Worm (Caenorhabditis elegans) whole organism, late embryonic: ENCODE data around the gene Y47D7A.2.

ENCODE experiments used
- K02D7.2 ChIP-seq: sonication (generic microtip); optimal IDR thresholded peaks from 2 replicates; lab custom pipeline; 2017; ENCODE audit warnings: mild to moderate bottlenecking, missing genetic modification characterization, missing compliant biosample characterization
- ahr-1 ChIP-seq: sonication (generic microtip); optimal IDR thresholded peaks from 2 replicates; lab custom pipeline; 2016; ENCODE audit warnings: missing genetic modification characterization, missing compliant biosample characterization
- ceh-14 ChIP-seq: sonication (generic microtip); optimal IDR thresholded peaks from 2 replicates; lab custom pipeline; 2016; ENCODE audit warnings: missing genotype, missing genetic modification characterization, missing compliant biosample characterization
- ceh-19 ChIP-seq: fragments of 200-800 bp; sonication (Bioruptor generic); optimal IDR thresholded peaks from 2 replicates; lab custom pipeline; 2018; ENCODE audit warnings: mild to moderate bottlenecking, missing genetic modification characterization, missing compliant biosample characterization
- ceh-2 ChIP-seq: sonication (generic microtip); optimal IDR thresholded peaks from 2 replicates; lab custom pipeline; 2016; ENCODE audit warnings: missing genotype, missing genetic modification characterization, missing compliant biosample characterization
- ceh-24 ChIP-seq: sonication (generic microtip); optimal IDR thresholded peaks from 2 replicates; lab custom pipeline; 2016; ENCODE audit warnings: mild to moderate bottlenecking, missing genetic modification characterization, missing compliant biosample characterization
- ceh-31 ChIP-seq: sonication (generic microtip); optimal IDR thresholded peaks from 2 replicates; lab custom pipeline; 2016; ENCODE audit warnings: missing genetic modification characterization, missing compliant biosample characterization
- ceh-34 ChIP-seq: sonication (generic microtip); optimal IDR thresholded peaks from 2 replicates; lab custom pipeline; 2016; ENCODE audit warnings: mild to moderate bottlenecking, missing genetic modification characterization, missing compliant biosample characterization
- ceh-6 ChIP-seq: fragments of 200-800 bp; sonication (Bioruptor generic); optimal IDR thresholded peaks from 2 replicates; lab custom pipeline; 2018; ENCODE audit warnings: mild to moderate bottlenecking, missing genetic modification characterization, missing compliant biosample characterization
- dve-1 ChIP-seq: sonication (generic microtip); optimal IDR thresholded peaks from 2 replicates; lab custom pipeline; 2017; ENCODE audit warnings: antibody characterized with exemption, mild to moderate bottlenecking, missing genetic modification characterization, missing compliant biosample characterization
- elt-2 ChIP-seq: sonication (generic microtip); optimal IDR thresholded peaks from 2 replicates; lab custom pipeline; 2016; ENCODE audit warnings: missing genetic modification reagents, missing genetic modification characterization, missing compliant biosample characterization
- elt-4 ChIP-seq: sonication (generic microtip); optimal IDR thresholded peaks from 2 replicates; lab custom pipeline; 2016; ENCODE audit warnings: missing genetic modification characterization, missing compliant biosample characterization
- eyg-1 ChIP-seq: sonication (generic microtip); optimal IDR thresholded peaks from 2 replicates; lab custom pipeline; 2016; ENCODE audit warnings: missing genotype, missing genetic modification characterization, missing compliant biosample characterization
- fax-1 ChIP-seq: sonication (generic microtip); optimal IDR thresholded peaks from 2 replicates; lab custom pipeline; 2016; ENCODE audit warnings: missing genotype, missing genetic modification characterization, missing compliant biosample characterization
- fkh-10 ChIP-seq: fragments of 150-350 bp; optimal IDR thresholded peaks from 2 replicates; lab custom pipeline; 2014; ENCODE audit warnings: missing biosample characterization, missing genetic modification reagents, missing genetic modification characterization
- fkh-6 ChIP-seq: sonication (generic microtip); optimal IDR thresholded peaks from 2 replicates; lab custom pipeline; 2016; ENCODE audit warnings: missing genetic modification characterization, missing compliant biosample characterization
- gmeb-2 ChIP-seq: sonication (generic microtip); optimal IDR thresholded peaks from 2 replicates; lab custom pipeline; 2016; ENCODE audit warnings: missing genetic modification characterization, inconsistent platforms, missing compliant biosample characterization
- hlh-15 ChIP-seq: sonication (generic microtip); optimal IDR thresholded peaks from 2 replicates; lab custom pipeline; 2016; ENCODE audit warnings: missing genetic modification characterization, missing compliant biosample characterization
- hlh-6 ChIP-seq: sonication (generic microtip); optimal IDR thresholded peaks from 2 replicates; lab custom pipeline; 2016; ENCODE audit warnings: missing genotype, missing genetic modification characterization, missing compliant biosample characterization
- lin-11 ChIP-seq: fragments of 200-800 bp; sonication (Bioruptor generic); optimal IDR thresholded peaks from 2 replicates; lab custom pipeline; 2018; ENCODE audit warnings: mild to moderate bottlenecking, missing genetic modification characterization, missing compliant biosample characterization
- madf-2 ChIP-seq: sonication (generic microtip); optimal IDR thresholded peaks from 2 replicates; lab custom pipeline; 2017; ENCODE audit warnings: missing genetic modification characterization, missing compliant biosample characterization
- nfya-1 ChIP-seq: sonication (generic microtip); optimal IDR thresholded peaks from 2 replicates; lab custom pipeline; 2017; ENCODE audit warnings: missing genetic modification characterization, mild to moderate bottlenecking, missing compliant biosample characterization, antibody characterized with exemption, moderate library complexity
- nhr-11 ChIP-seq: fragments of 150-350 bp; optimal IDR thresholded peaks from 2 replicates; lab custom pipeline; 2014; ENCODE audit warnings: missing biosample characterization, missing genetic modification characterization
- npax-4 ChIP-seq: sonication (generic microtip); optimal IDR thresholded peaks from 2 replicates; lab custom pipeline; 2016; ENCODE audit warnings: missing genetic modification characterization, missing compliant biosample characterization
- pha-2 ChIP-seq: sonication (generic microtip); optimal IDR thresholded peaks from 2 replicates; lab custom pipeline; 2017; ENCODE audit warnings: mild to moderate bottlenecking, missing genetic modification characterization, missing compliant biosample characterization
- pha-4 ChIP-seq: fragments of 150-350 bp; optimal IDR thresholded peaks from 2 replicates; lab custom pipeline; 2018; ENCODE audit warnings: missing biosample characterization, missing genetic modification reagents, missing genetic modification characterization
- ref-2 ChIP-seq: sonication (generic microtip); optimal IDR thresholded peaks from 2 replicates; lab custom pipeline; 2016; ENCODE audit warnings: missing genetic modification characterization, missing compliant biosample characterization
- rnt-1 ChIP-seq: sonication (generic microtip); optimal IDR thresholded peaks from 2 replicates; lab custom pipeline; 2016; ENCODE audit warnings: missing genetic modification characterization, missing compliant biosample characterization
- sox-2 ChIP-seq: fragments of 200-800 bp; sonication (Bioruptor generic); IDR thresholded peaks from 2 replicates; pipeline ENCODE4 v1.3.6; 2022; ENCODE audit warnings: missing genetic modification reagents, missing genetic modification characterization, missing compliant biosample characterization
- sox-4 ChIP-seq: sonication (generic microtip); optimal IDR thresholded peaks from 2 replicates; lab custom pipeline; 2017; ENCODE audit warnings: mild to moderate bottlenecking, missing genetic modification characterization, inconsistent platforms, missing compliant biosample characterization
- ttx-3 ChIP-seq: sonication (generic microtip); optimal IDR thresholded peaks from 2 replicates; lab custom pipeline; 2016; ENCODE audit warnings: missing genetic modification reagents, missing genetic modification characterization, missing compliant biosample characterization
- unc-3 ChIP-seq, 2 experiments: fragments of 200-800 bp in 1 of 2; sonication (Bioruptor generic) in 1 of 2; sonication (generic microtip) in 1 of 2; conservative IDR thresholded peaks in 1 of 2; optimal IDR thresholded peaks in 1 of 2; 2 replicates each; pipeline versions ENCODE4 v1.3.6 to Lab custom; 2016 to 2022; ENCODE audit warnings: missing compliant biosample characterization in 2 of 2, missing genetic modification characterization in 2 of 2, missing genetic modification reagents in 1 of 2
- unc-42 ChIP-seq: sonication (generic microtip); optimal IDR thresholded peaks from 2 replicates; lab custom pipeline; 2016; ENCODE audit warnings: missing genotype, missing genetic modification characterization, missing compliant biosample characterization
- unc-55 ChIP-seq: sonication (generic microtip); optimal IDR thresholded peaks from 2 replicates; lab custom pipeline; 2017; ENCODE audit warnings: missing biosample characterization, missing genetic modification reagents, missing genetic modification characterization
- unc-86 ChIP-seq: sonication (generic microtip); optimal IDR thresholded peaks from 2 replicates; lab custom pipeline; 2016; ENCODE audit warnings: missing genetic modification characterization, missing compliant biosample characterization
- zip-5 ChIP-seq: sonication (generic microtip); optimal IDR thresholded peaks from 2 replicates; lab custom pipeline; 2016; ENCODE audit warnings: missing genetic modification characterization, missing compliant biosample characterization
- ztf-16 ChIP-seq: sonication (generic microtip); optimal IDR thresholded peaks from 2 replicates; lab custom pipeline; 2017; ENCODE audit warnings: missing genetic modification characterization, missing compliant biosample characterization

The Y47D7A.2 gene

DNA sequence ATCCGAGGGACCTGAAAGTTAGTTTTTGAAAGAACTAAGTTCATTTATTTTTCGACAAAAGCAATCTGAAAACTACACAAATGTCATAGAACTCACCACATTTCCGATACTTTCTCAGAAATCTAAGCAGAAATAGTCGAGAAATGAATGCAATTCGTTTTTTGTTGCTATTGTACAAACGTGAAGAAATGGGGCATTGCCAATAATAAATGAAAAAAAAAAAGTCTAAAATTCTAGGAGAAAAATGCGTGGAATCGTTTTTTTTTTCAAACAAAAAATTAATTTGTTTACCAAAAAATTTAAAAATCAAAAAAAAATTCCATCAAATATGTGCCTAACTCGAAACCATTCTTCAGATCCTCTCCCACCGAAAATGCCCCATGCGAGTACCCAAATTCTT lies 8.4 kb upstream of the Y47D7A.2 start, which contains the start of gene Y47D7A.17:
TSS of gene Y47D7A.17 (minus strand) at position 101 of the 400 bp plus-strand sequence.
- no peak for TF ChIP-seq sox-4
- TF ChIP-seq pha-2 = no peak
- TF ChIP-seq madf-2 (tag; lab: Kevin White, UChicago) = no peak
- TF ChIP-seq ttx-3 (tag; lab: Kevin White, UChicago) = no peak
- TF ChIP-seq ahr-1 (tag; lab: Kevin White, UChicago) = no peak
- TF ChIP-seq fkh-6 (tag; lab: Kevin White, UChicago) = no peak
- TF ChIP-seq elt-2 (tag; lab: Kevin White, UChicago) = no peak
- TF ChIP-seq ceh-31 (tag; lab: Kevin White, UChicago) = no peak
- TF ChIP-seq unc-55 (GFP tag; lab: Kevin White, UChicago) = no peak
- no peak for TF ChIP-seq ceh-2 (tag; lab: Kevin White, UChicago)
- TF ChIP-seq npax-4 (tag; lab: Kevin White, UChicago) = no peak

DNA sequence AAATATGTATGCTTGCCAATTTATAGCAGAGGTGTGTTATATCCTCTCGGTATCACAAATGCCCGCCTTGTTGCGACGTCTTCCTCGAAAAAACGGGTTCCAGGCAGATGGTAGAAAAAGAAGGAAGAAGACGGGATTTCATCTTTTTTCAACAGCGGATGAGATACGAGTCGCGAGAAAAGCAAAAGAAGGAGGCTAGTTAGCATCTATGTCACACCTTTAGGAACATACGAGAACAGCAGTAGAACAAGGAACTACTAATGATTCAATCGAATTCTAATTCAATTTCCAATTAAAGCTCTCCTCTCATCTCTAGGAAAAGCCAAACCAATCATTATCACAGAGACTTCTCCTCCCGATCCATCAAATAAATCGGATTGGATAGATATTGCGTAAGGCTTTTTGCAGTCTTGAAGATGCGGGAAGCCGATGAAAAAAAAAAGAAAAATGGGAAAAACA lies 5.4 kb upstream of the Y47D7A.2 start, which contains the start of gene grl-5:
TSS of gene grl-5 (minus strand) at position 51 of the 459 bp plus-strand sequence.
- TF ChIP-seq ceh-31 (tag; lab: Kevin White, UChicago) = no peak
- no peak for TF ChIP-seq ref-2 (tag; lab: Kevin White, UChicago)
- no peak for TF ChIP-seq ceh-24 (tag; lab: Kevin White, UChicago)
- TF ChIP-seq ceh-6 (GFP tag; lab: Kevin White, UChicago) = no peak
- TF ChIP-seq lin-11 = no peak
- TF ChIP-seq hlh-15 = no peak
- no peak for TF ChIP-seq ceh-19
- no peak for TF ChIP-seq zip-5 (tag; lab: Kevin White, UChicago)
- TF ChIP-seq unc-42 = no peak
- TF ChIP-seq ceh-14 (tag; lab: Kevin White, UChicago) = no peak
- TF ChIP-seq sox-4 = no peak
- TF ChIP-seq nhr-11 (tag; lab: Kevin White, UChicago) = no peak

DNA sequence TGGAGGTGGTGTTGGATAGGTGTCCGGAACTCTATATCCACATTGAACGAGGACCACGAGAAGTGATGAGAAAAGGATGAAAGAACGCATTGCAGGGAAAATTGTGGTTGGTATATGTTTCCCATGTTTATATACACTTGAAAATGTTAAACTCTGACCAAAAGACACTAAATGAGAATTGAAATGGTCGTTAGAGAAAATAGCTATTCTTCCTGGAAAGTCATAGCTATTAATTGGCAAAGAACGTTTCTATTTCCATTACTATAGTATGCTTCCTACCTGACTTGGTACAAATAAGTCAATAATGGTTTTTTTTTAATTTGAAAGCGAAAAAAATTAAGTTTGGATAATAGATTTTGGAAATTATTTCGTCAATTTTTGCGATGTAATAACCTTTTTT lies 3.4 kb upstream of the Y47D7A.2 start, which contains the start of gene Y47D7A.18:
TSS of gene Y47D7A.18 (minus strand) at position 101 of the 400 bp plus-strand sequence.
- no peak for TF ChIP-seq unc-3 (GFP tag; conservative IDR thresholded peaks at IDR 0.05; lab: Robert Waterston, UW)
- TF ChIP-seq unc-3 (tag; optimal IDR thresholded peaks at IDR 0.05; lab: Kevin White, UChicago) = no peak
- no peak for TF ChIP-seq ztf-16 (tag; lab: Kevin White, UChicago)
- no peak for TF ChIP-seq ceh-24 (tag; lab: Kevin White, UChicago)
- no peak for TF ChIP-seq madf-2 (tag; lab: Kevin White, UChicago)
- TF ChIP-seq unc-86 (tag; lab: Kevin White, UChicago) = no peak
- no peak for TF ChIP-seq fax-1 (tag; lab: Kevin White, UChicago)
- no peak for TF ChIP-seq elt-2 (tag; lab: Kevin White, UChicago)
- no peak for TF ChIP-seq sox-2 (GFP tag; lab: Robert Waterston, UW)
- TF ChIP-seq gmeb-2 (tag; lab: Kevin White, UChicago) = no peak
- TF ChIP-seq npax-4 (tag; lab: Kevin White, UChicago) = no peak
- TF ChIP-seq ceh-34 = no peak
- TF ChIP-seq dve-1 (tag; lab: Kevin White, UChicago) = no peak
- TF ChIP-seq hlh-6 = no peak
- TF ChIP-seq rnt-1 = no peak

DNA sequence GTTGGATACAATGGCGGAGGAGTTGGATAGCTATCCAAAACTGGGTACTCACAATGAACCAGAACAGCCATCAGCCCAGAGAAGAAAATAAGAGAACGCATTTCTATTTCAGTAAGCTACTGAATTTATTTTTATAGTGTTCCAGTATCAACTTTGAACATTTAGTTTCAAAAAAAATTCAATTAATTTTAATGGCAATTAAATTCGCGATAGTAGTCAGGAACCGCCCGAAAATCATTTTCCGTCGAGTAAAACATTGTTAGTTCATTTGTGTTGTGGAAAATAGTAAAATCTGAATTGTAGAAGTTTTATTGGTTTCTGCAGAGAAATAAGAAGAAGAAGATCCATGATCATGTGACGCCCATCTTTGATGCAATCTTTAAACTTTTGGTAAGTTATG lies 2.0 kb upstream of the Y47D7A.2 start, which contains the start of gene Y47D7A.6:
TSS of gene Y47D7A.6 (minus strand) at position 101 of the 400 bp plus-strand sequence.
- TF ChIP-seq nhr-11 (tag; lab: Kevin White, UChicago) (no peak), nfya-1 (tag; lab: Kevin White, UChicago) (no peak), sox-2 (GFP tag; lab: Robert Waterston, UW) (no peak), ceh-14 (tag; lab: Kevin White, UChicago) (no peak), K02D7.2 (tag; lab: Kevin White, UChicago) (no peak), eyg-1 (tag; lab: Kevin White, UChicago) (no peak), unc-55 (GFP tag; lab: Kevin White, UChicago) (no peak), pha-4 (tag; lab: Kevin White, UChicago) (no peak), elt-4 (tag; lab: Kevin White, UChicago) (no peak), ceh-24 (tag; lab: Kevin White, UChicago) (no peak), unc-86 (tag; lab: Kevin White, UChicago) (no peak), madf-2 (tag; lab: Kevin White, UChicago) (no peak), fkh-10 (no peak)
